Fruit fly (Drosophila melanogaster): Measurements from ENCODE around the gene CG34179.

CG34179 gene

dm6 chr2L:6051212-6051621, 2.7 kb upstream of the CG34179 start:
- TF ChIP-seq eg (GFP tag; IDR thresholded peaks at IDR 0.05): peak; percentile 97
- TF ChIP-seq CG11902 (GFP tag; optimal IDR thresholded peaks at IDR 0.05): peak; percentile 79
- TF ChIP-seq Hr39 (GFP tag; optimal IDR thresholded peaks at IDR 0.05): peak; percentile 93
- TF ChIP-seq Sox15 (GFP tag; optimal IDR thresholded peaks at IDR 0.05): peak; percentile 82
- peak; percentile 95 for TF ChIP-seq OdsH (GFP tag; optimal IDR thresholded peaks at IDR 0.05)
- TF ChIP-seq fd85E (GFP tag; optimal IDR thresholded peaks at IDR 0.05): peak; percentile 86
- TF ChIP-seq CG7368 (GFP tag; optimal IDR thresholded peaks at IDR 0.05): peak; percentile 93
- TF ChIP-seq Lpt (GFP tag; optimal IDR thresholded peaks at IDR 0.05): peak; percentile 92
- TF ChIP-seq CG4318 (GFP tag; optimal IDR thresholded peaks at IDR 0.05): no peak
- peak; percentile 96 for TF ChIP-seq vri (GFP tag; optimal IDR thresholded peaks at IDR 0.05)
- peak; percentile 90 for TF ChIP-seq spab (GFP tag; optimal IDR thresholded peaks at IDR 0.05)
- peak; percentile 89 for TF ChIP-seq CG10669 (GFP tag; optimal IDR thresholded peaks at IDR 0.05)
- TF ChIP-seq Met (GFP tag; optimal IDR thresholded peaks at IDR 0.05): peak; percentile 96
- TF ChIP-seq Eip93F (GFP tag; optimal IDR thresholded peaks at IDR 0.05): peak; percentile 94
- TF ChIP-seq CG6276 (GFP tag; optimal IDR thresholded peaks at IDR 0.05): peak; percentile 95
- TF ChIP-seq CG6792 (GFP tag; optimal IDR thresholded peaks at IDR 0.05): peak; percentile 97
- peak; percentile 94 for TF ChIP-seq acj6 (GFP tag; optimal IDR thresholded peaks at IDR 0.05)
- peak; percentile 96 for TF ChIP-seq Sox14 (GFP tag; optimal IDR thresholded peaks at IDR 0.05)
- peak; percentile 95 for TF ChIP-seq Ets96B (tag; optimal IDR thresholded peaks at IDR 0.05)
- peak; percentile 97 for TF ChIP-seq CG32006 (GFP tag; optimal IDR thresholded peaks at IDR 0.05)
- peak; percentile 94 for TF ChIP-seq CG31627 (GFP tag; optimal IDR thresholded peaks at IDR 0.05)
- peak; percentile 98 for TF ChIP-seq esn (GFP tag; optimal IDR thresholded peaks at IDR 0.05)
- TF ChIP-seq svp (GFP tag): peak; percentile 98
- peak; percentile 98 for TF ChIP-seq topi (GFP tag; optimal IDR thresholded peaks at IDR 0.05)
- TF ChIP-seq Ets21C (GFP tag; optimal IDR thresholded peaks at IDR 0.05): peak; percentile 88
- peak; percentile 81 for TF ChIP-seq Blimp-1 (GFP tag; optimal IDR thresholded peaks at IDR 0.05)
- TF ChIP-seq CG11294 (GFP tag; IDR thresholded peaks at IDR 0.05): peak; percentile 91
- TF ChIP-seq CG11762 (GFP tag; optimal IDR thresholded peaks at IDR 0.05; ENCODE audit: insufficient read depth): peak; percentile 93
- peak; percentile 96 for TF ChIP-seq Smox (GFP tag; optimal IDR thresholded peaks at IDR 0.05)
- TF ChIP-seq CG8632 (GFP tag; optimal IDR thresholded peaks at IDR 0.05): peak; percentile 94
- TF ChIP-seq Eip78C (GFP tag): peak; percentile 99
- TF ChIP-seq Hr4 (GFP tag; optimal IDR thresholded peaks at IDR 0.05): peak; percentile 97
- TF ChIP-seq CG6854 (GFP tag; optimal IDR thresholded peaks at IDR 0.05): peak; percentile 95
- peak; percentile 93 for TF ChIP-seq CG6808 (GFP tag; optimal IDR thresholded peaks at IDR 0.05)
- TF ChIP-seq salr (GFP tag; optimal IDR thresholded peaks at IDR 0.05): peak; percentile 90
- peak; percentile 96 for TF ChIP-seq ss (GFP tag; optimal IDR thresholded peaks at IDR 0.05)
- peak; percentile 97 for TF ChIP-seq CG3919 (GFP tag; optimal IDR thresholded peaks at IDR 0.05)
- peak; percentile 96 for TF ChIP-seq achi (GFP tag; optimal IDR thresholded peaks at IDR 0.05)
- TF ChIP-seq Sox102F (GFP tag; optimal IDR thresholded peaks at IDR 0.05): peak; percentile 97
- TF ChIP-seq net (GFP tag; optimal IDR thresholded peaks at IDR 0.05): peak; percentile 98
- peak; percentile 98 for TF ChIP-seq CG8119 (GFP tag; IDR thresholded peaks at IDR 0.05)
- peak; percentile 97 for TF ChIP-seq Eip75B (GFP tag; optimal IDR thresholded peaks at IDR 0.05)
- peak; percentile 96 for TF ChIP-seq pdm3 (GFP tag; optimal IDR thresholded peaks at IDR 0.05)
- TF ChIP-seq CG9139 (GFP tag; optimal IDR thresholded peaks at IDR 0.05): peak; percentile 94
- TF ChIP-seq lz (GFP tag; optimal IDR thresholded peaks at IDR 0.05): peak; percentile 97
- peak; percentile 88 for TF ChIP-seq CG8319 (GFP tag; optimal IDR thresholded peaks at IDR 0.05)
- TF ChIP-seq CG6163 (GFP tag; IDR thresholded peaks at IDR 0.05): peak; percentile 98
- TF ChIP-seq fkh (GFP tag; optimal IDR thresholded peaks at IDR 0.05): no peak
- peak; percentile 89 for TF ChIP-seq Gug (GFP tag; IDR thresholded peaks at IDR 0.05)
- TF ChIP-seq dac (GFP tag; optimal IDR thresholded peaks at IDR 0.05): peak; percentile 92
- peak; percentile 94 for TF ChIP-seq CG1621 (tag; optimal IDR thresholded peaks at IDR 0.05)
- TF ChIP-seq Hr38 (GFP tag; optimal IDR thresholded peaks at IDR 0.05): no peak
- peak; percentile 99 for TF ChIP-seq CG15336 (GFP tag; IDR thresholded peaks at IDR 0.05)
